Worm (Caenorhabditis elegans) whole organism, L3 larva: Measurements from ENCODE around the gene srg-25.

Source experiments
- ZK546.5 ChIP-seq: sonication (generic microtip); optimal IDR thresholded peaks from 2 replicates; lab custom pipeline; 2017; ENCODE audit warnings: missing biosample characterization, missing genetic modification characterization
- ama-1 ChIP-seq: fragments of 150-350 bp; optimal IDR thresholded peaks from 2 replicates; lab custom pipeline; 2018
- ceh-82 ChIP-seq: fragments of 150-350 bp; optimal IDR thresholded peaks from 2 replicates; lab custom pipeline; 2014; ENCODE audit warnings: missing biosample characterization, missing genetic modification characterization
- egl-5 ChIP-seq: fragments of 150-350 bp; optimal IDR thresholded peaks from 2 replicates; lab custom pipeline; 2017; ENCODE audit warnings: missing biosample characterization, missing genetic modification reagents, missing genetic modification characterization, inconsistent platforms
- elt-3 ChIP-seq, 3 experiments: fragments of 150-350 bp in 1 of 3; sonication (generic microtip) in 2 of 3; optimal IDR thresholded peaks; 2 replicates in 2 of 3; 4 replicates in 1 of 3; lab custom pipeline; 2014 to 2017; ENCODE audit warnings: missing biosample characterization in 3 of 3, missing genetic modification characterization in 3 of 3
- fkh-10 ChIP-seq: sonication (generic microtip); optimal IDR thresholded peaks from 2 replicates; lab custom pipeline; 2017; ENCODE audit warnings: missing biosample characterization, missing genetic modification reagents, missing genetic modification characterization
- jun-1 ChIP-seq: fragments of 150-350 bp; optimal IDR thresholded peaks from 2 replicates; lab custom pipeline; 2014; ENCODE audit warnings: missing biosample characterization, missing genetic modification reagents, missing genetic modification characterization
- lin-15B ChIP-seq: fragments of 150-350 bp; optimal IDR thresholded peaks from 2 replicates; lab custom pipeline; 2014; ENCODE audit warnings: missing biosample characterization, missing genetic modification characterization
- lin-39 ChIP-seq: fragments of 150-350 bp; optimal IDR thresholded peaks from 2 replicates; lab custom pipeline; 2018; ENCODE audit warnings: missing biosample characterization, missing genetic modification reagents, missing genetic modification characterization
- mdl-1 ChIP-seq: fragments of 150-350 bp; optimal IDR thresholded peaks from 2 replicates; lab custom pipeline; 2014; ENCODE audit warnings: missing biosample characterization, missing genetic modification characterization
- mml-1 ChIP-seq: fragments of 150-350 bp; sonication (generic microtip); optimal IDR thresholded peaks from 3 replicates; lab custom pipeline; 2014; ENCODE audit warnings: missing biosample characterization, missing genetic modification characterization
- nfya-1 ChIP-seq: sonication (generic microtip); optimal IDR thresholded peaks from 2 replicates; lab custom pipeline; 2017; ENCODE audit warnings: missing genetic modification characterization, mild to moderate bottlenecking, missing compliant biosample characterization, antibody characterized with exemption, moderate library complexity; ENCODE audit not compliant: insufficient read depth
- nhr-23 ChIP-seq: fragments of 150-350 bp; optimal IDR thresholded peaks from 2 replicates; lab custom pipeline; 2014; ENCODE audit warnings: missing biosample characterization, missing genetic modification reagents, missing genetic modification characterization
- nhr-25 ChIP-seq: sonication (generic microtip); optimal IDR thresholded peaks from 2 replicates; lab custom pipeline; 2017; ENCODE audit warnings: missing biosample characterization, missing genetic modification characterization
- nhr-28 ChIP-seq: fragments of 150-350 bp; optimal IDR thresholded peaks from 2 replicates; lab custom pipeline; 2014; ENCODE audit warnings: missing biosample characterization, missing genetic modification characterization
- nhr-76 ChIP-seq: fragments of 150-350 bp; sonication (generic microtip); optimal IDR thresholded peaks from 5 replicates; lab custom pipeline; 2014; ENCODE audit warnings: missing biosample characterization, missing genetic modification characterization
- pha-4 ChIP-seq: fragments of 150-350 bp; optimal IDR thresholded peaks from 2 replicates; lab custom pipeline; 2014; ENCODE audit warnings: missing biosample characterization, missing genetic modification reagents, missing genetic modification characterization
- pqm-1 ChIP-seq: fragments of 150-350 bp; optimal IDR thresholded peaks from 2 replicates; lab custom pipeline; 2017; ENCODE audit warnings: missing biosample characterization, missing genetic modification characterization, inconsistent platforms
- unc-62 ChIP-seq: fragments of 150-350 bp; sonication (generic microtip); optimal IDR thresholded peaks from 4 replicates; lab custom pipeline; 2014; ENCODE audit warnings: missing biosample characterization, missing genetic modification reagents, missing genetic modification characterization

Gene srg-25

ce11 chrV:5301226-5301625, 44.1 kb downstream of the srg-25 start:
- peak; percentile 13 for TF ChIP-seq pha-4 (tag; lab: Kevin White, UChicago)
- TF ChIP-seq pqm-1 (tag; lab: Kevin White, UChicago) = no peak

- TF ChIP-seq ama-1 (lab: Kevin White, UChicago) (no peak), pqm-1 (tag; lab: Kevin White, UChicago) (no peak), ceh-82 (no peak), nhr-76 (tag; lab: Kevin White, UChicago) (no peak), jun-1 (tag; lab: Kevin White, UChicago) (no peak), nhr-28 (tag; lab: Kevin White, UChicago) (no peak), ZK546.5 (no peak), nhr-23 (tag; lab: Kevin White, UChicago) (no peak), fkh-10 (GFP tag; lab: Kevin White, UChicago) (no peak), elt-3 (tag; optimal IDR thresholded peaks at IDR 0.05; lab: Kevin White, UChicago) (no peak), nhr-25 (tag; lab: Kevin White, UChicago) (no peak)
These were observed 47.6 kb downstream of the srg-25 start for ce11 chrV:5297740-5298139.

- TF ChIP-seq mdl-1 (tag; lab: Kevin White, UChicago) = no peak
- peak; percentile 34 for TF ChIP-seq nfya-1 (tag; lab: Kevin White, UChicago)
- TF ChIP-seq lin-39 (tag; lab: Kevin White, UChicago) = peak; percentile 28
- TF ChIP-seq lin-15B (tag; lab: Kevin White, UChicago) = no peak
- TF ChIP-seq egl-5 = peak; percentile 30
- TF ChIP-seq unc-62 (GFP tag; lab: Kevin White, UChicago) = no peak
- TF ChIP-seq mml-1 (tag; lab: Kevin White, UChicago) = no peak
These were observed 49.4 kb downstream of the srg-25 start for ce11 chrV:5295940-5296339.
